Worm (Caenorhabditis elegans) whole organism, mixed stage, embryonic: ENCODE results near the gene str-247.

Source experiments
- blmp-1 ChIP-seq: fragments of 150-350 bp; optimal IDR thresholded peaks from 2 replicates; lab custom pipeline; 2014; ENCODE audit warnings: missing biosample characterization, missing genetic modification characterization
- ces-1 ChIP-seq: fragments of 150-350 bp; optimal IDR thresholded peaks from 2 replicates; lab custom pipeline; 2014; ENCODE audit warnings: missing biosample characterization, missing genetic modification reagents, missing genetic modification characterization
- elt-1 ChIP-seq: sonication (generic microtip); optimal IDR thresholded peaks from 2 replicates; lab custom pipeline; 2017; ENCODE audit warnings: missing genetic modification characterization, mild to moderate bottlenecking, missing compliant biosample characterization, antibody characterized with exemption, moderate library complexity, borderline replicate concordance; ENCODE audit not compliant: insufficient read depth
- elt-3 ChIP-seq: fragments of 150-350 bp; optimal IDR thresholded peaks from 2 replicates; lab custom pipeline; 2014; ENCODE audit warnings: missing biosample characterization, missing genetic modification characterization
- lin-13 ChIP-seq: fragments of 150-350 bp; optimal IDR thresholded peaks from 2 replicates; lab custom pipeline; 2014; ENCODE audit warnings: missing biosample characterization, missing genetic modification characterization
- nhr-12 ChIP-seq: fragments of 150-350 bp; optimal IDR thresholded peaks from 2 replicates; lab custom pipeline; 2014; ENCODE audit warnings: missing biosample characterization, missing genetic modification characterization
- unc-120 ChIP-seq: sonication (generic microtip); optimal IDR thresholded peaks from 2 replicates; lab custom pipeline; 2017; ENCODE audit warnings: missing genetic modification characterization, missing compliant biosample characterization; ENCODE audit not compliant: poor library complexity, severe bottlenecking
- ztf-11 ChIP-seq: fragments of 150-350 bp; optimal IDR thresholded peaks from 2 replicates; lab custom pipeline; 2014; ENCODE audit warnings: missing biosample characterization, missing genetic modification characterization

ce11 chrV:3972846-3973245, 19.0 kb downstream of the str-247 start, which contains the start of gene cyp-34A10:
- TF ChIP-seq ces-1 (GFP tag; lab: Kevin White, UChicago) (no peak), unc-120 (tag; lab: Kevin White, UChicago) (no peak), nhr-12 (tag; lab: Kevin White, UChicago) (no peak), elt-3 (no peak), ztf-11 (no peak), lin-13 (no peak), blmp-1 (no peak), elt-1 (tag; lab: Kevin White, UChicago) (no peak)
